Worm (Caenorhabditis elegans) whole organism, L4/young adult: ENCODE measurements around the gene dmsr-8.

Source experiments
- W03F9.2 ChIP-seq: fragments of 150-350 bp; optimal IDR thresholded peaks from 2 replicates; lab custom pipeline; 2014; ENCODE audit warnings: missing biosample characterization, missing genetic modification characterization
- dao-5 ChIP-seq: sonication (generic microtip); optimal IDR thresholded peaks from 2 replicates; lab custom pipeline; 2016; ENCODE audit warnings: missing genotype, missing genetic modification characterization, moderate library complexity, missing compliant biosample characterization
- him-1 ChIP-seq: sonication (generic microtip); optimal IDR thresholded peaks from 2 replicates; lab custom pipeline; 2016; ENCODE audit warnings: missing genotype, missing genetic modification reagents, missing genetic modification characterization, missing compliant biosample characterization

The dmsr-8 gene

ce11 chrV:10491443-10491842, 22.7 kb downstream of the dmsr-8 start, which contains the start of gene aqp-5:
TSS of gene aqp-5 (plus strand) at chrV:10491743.
- no peak for TF ChIP-seq him-1 (tag; lab: Kevin White, UChicago)
- TF ChIP-seq W03F9.2 (tag; lab: Kevin White, UChicago) = no peak

ce11 chrV:10489998-10490397, 24.2 kb downstream of the dmsr-8 start, which contains the start of gene ncx-5:
TSS of gene ncx-5 (minus strand) at chrV:10490098.
- no peak for TF ChIP-seq W03F9.2 (tag; lab: Kevin White, UChicago)
- TF ChIP-seq him-1 (tag; lab: Kevin White, UChicago) = no peak
- no peak for TF ChIP-seq dao-5 (tag; lab: Kevin White, UChicago)

- TF ChIP-seq W03F9.2 (tag; lab: Kevin White, UChicago) (no peak), dao-5 (tag; lab: Kevin White, UChicago) (no peak), him-1 (tag; lab: Kevin White, UChicago) (no peak)
These were observed 28.8 kb downstream of the dmsr-8 start for ce11 chrV:10485389-10485788.

DNA sequence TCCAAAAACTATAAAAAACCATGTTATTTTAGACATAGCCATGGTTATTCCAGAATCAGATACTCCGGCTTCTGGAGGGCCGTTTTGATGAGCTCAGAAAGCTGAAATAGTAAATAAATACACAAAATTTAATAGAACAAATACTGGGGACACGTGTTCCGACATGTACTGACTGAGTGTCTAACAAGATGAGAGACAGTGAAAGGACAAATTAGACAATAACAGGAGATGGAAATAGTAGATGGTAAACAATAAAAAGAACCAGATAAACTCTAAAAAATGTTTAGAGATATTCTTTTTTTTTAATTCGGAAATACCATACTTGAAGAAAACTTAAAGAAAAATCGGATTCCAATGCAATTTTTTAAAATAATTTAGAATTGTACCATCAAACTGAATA, 29.5 kb downstream of the dmsr-8 start, which contains the start of gene Y32F6B.1:
Y32F6B.1 (minus strand) TSS at position 101 of the 400 bp plus-strand sequence.
- TF ChIP-seq dao-5 (tag; lab: Kevin White, UChicago) (no peak), him-1 (tag; lab: Kevin White, UChicago) (no peak)

DNA sequence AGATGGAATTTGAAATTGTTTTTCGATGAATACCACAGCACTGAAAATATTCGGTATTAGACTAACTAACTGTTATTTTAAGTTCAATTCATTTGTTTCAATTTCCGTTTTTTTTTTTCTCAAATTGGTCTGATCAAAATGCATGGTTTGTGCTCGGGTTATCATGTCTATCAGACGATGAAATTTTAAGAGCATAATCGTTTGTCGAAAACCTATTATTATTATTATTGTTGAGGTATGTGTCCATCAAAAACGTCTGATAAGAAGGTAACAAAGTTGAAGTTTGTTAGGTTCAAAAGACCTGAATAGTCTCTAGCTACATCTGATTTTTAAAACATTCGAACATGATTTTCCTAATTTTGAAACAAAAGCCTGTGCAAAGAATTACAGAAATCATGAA, 30.2 kb downstream of the dmsr-8 start:
- TF ChIP-seq W03F9.2 (tag; lab: Kevin White, UChicago) = no peak
- no peak for TF ChIP-seq him-1 (tag; lab: Kevin White, UChicago)
- TF ChIP-seq dao-5 (tag; lab: Kevin White, UChicago) = no peak

- TF ChIP-seq dao-5 (tag; lab: Kevin White, UChicago) = no peak
- TF ChIP-seq him-1 (tag; lab: Kevin White, UChicago) = no peak
- TF ChIP-seq W03F9.2 (tag; lab: Kevin White, UChicago) = no peak
These were observed 35.9 kb downstream of the dmsr-8 start, which contains the start of the genes crp-1 and Y32F6B.9 for ce11 chrV:10478097-10478828. TSS of gene crp-1 (plus strand) at chrV:10478564. TSS of gene Y32F6B.9 (plus strand) at chrV:10478699.

DNA sequence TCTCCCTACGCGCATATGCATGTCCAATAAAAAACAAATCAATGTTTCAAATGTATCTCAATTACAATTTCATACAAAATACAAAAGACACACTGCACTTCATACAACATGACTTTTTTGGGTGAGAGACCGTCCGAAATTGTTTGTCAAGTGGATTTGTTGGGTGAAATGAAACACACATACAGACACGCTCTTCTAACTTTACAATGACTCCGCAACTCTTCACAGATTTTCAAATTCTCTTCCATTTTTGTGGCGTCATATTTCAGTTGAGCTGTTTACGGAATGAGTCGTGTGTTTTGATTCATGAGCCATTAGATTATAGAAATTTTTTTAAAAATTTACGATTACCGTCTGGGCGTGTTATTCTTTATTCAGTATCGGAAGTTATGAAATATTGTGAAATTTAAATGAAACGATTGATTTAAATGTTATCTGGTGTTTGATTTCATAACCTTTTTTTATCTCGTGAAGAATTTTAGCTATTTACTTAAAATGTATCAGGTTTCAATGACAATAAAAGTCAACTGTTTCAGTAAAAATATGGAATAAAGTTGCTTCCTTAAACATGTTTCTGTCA, 37.2 kb downstream of the dmsr-8 start:
- TF ChIP-seq dao-5 (tag; lab: Kevin White, UChicago) = no peak
- peak; percentile 23 for TF ChIP-seq him-1 (tag; lab: Kevin White, UChicago)
- TF ChIP-seq W03F9.2 (tag; lab: Kevin White, UChicago) = no peak

DNA sequence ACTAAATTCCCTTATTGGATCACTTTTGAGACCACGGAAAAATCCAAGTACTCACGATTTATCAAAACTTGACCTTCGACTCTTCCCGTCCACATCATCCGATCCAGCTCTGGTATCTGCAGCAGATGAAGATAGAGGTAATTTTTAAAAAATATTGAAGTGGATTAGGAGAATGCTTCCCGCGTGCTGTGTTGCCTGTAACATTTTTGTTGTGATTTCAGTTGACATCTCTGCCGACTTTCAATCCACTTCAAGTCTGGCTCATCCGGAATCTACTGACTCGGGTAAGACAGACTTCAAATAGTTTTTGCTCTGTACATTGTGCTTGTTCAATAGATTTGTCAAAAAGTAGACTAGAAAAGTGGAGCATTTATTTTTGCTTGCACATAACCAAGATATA, 38.8 kb downstream of the dmsr-8 start:
- no peak for TF ChIP-seq him-1 (tag; lab: Kevin White, UChicago)

ce11 chrV:10474040-10474439, 40.1 kb downstream of the dmsr-8 start:
- TF ChIP-seq dao-5 (tag; lab: Kevin White, UChicago) (no peak), him-1 (tag; lab: Kevin White, UChicago) (no peak), W03F9.2 (tag; lab: Kevin White, UChicago) (no peak)

ce11 chrV:10472901-10473774, 41.0 kb downstream of the dmsr-8 start:
- TF ChIP-seq dao-5 (tag; lab: Kevin White, UChicago) (no peak), him-1 (tag; lab: Kevin White, UChicago) (no peak), W03F9.2 (tag; lab: Kevin White, UChicago) (no peak)

DNA sequence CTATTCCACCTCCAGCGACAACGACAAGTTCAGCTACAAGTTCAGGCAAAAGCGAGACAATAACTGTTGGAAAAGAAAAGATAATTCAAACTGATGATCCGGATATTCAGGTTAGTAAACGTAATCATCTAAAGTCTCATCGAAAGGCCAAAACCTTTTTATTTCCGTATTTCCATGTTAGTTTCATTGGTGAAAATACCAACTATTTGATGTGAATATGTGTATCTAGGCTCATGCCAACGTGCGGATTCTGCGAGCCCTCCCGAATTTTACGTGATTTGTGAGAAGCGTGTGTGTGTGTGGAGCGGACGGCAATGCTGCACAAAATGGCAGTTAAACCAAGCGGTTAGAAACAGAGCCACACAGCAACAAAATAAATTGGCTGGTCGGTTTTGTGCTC, 43.2 kb downstream of the dmsr-8 start:
- TF ChIP-seq dao-5 (tag; lab: Kevin White, UChicago) = no peak
- TF ChIP-seq W03F9.2 (tag; lab: Kevin White, UChicago) = no peak
- no peak for TF ChIP-seq him-1 (tag; lab: Kevin White, UChicago)

ce11 chrV:10469845-10470244, 44.3 kb downstream of the dmsr-8 start:
- no peak for TF ChIP-seq him-1 (tag; lab: Kevin White, UChicago)
- TF ChIP-seq dao-5 (tag; lab: Kevin White, UChicago) = no peak
- no peak for TF ChIP-seq W03F9.2 (tag; lab: Kevin White, UChicago)

DNA sequence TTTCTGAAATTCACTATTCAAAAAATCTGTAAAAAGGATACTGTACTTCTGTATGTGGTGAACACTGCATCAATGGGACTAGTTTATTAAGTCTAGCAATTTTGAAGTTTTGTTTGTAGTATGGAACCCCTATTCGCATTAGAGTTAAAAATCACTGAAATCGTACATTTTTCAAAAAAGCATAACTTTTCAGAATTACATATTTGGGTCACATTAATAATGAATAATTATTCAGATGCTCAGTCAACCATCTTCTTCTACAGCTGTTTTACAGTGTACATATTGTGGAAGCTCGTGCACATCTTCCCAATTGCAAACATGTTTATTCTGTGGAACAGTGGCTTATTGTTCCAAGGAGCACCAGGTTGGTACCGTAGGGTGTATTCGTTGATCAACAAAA, 45.5 kb downstream of the dmsr-8 start:
- no peak for TF ChIP-seq W03F9.2 (tag; lab: Kevin White, UChicago)
- no peak for TF ChIP-seq dao-5 (tag; lab: Kevin White, UChicago)
- no peak for TF ChIP-seq him-1 (tag; lab: Kevin White, UChicago)
